Fruit fly (Drosophila melanogaster): ENCODE measurements around the gene Ref1.

Gene Ref1

DNA sequence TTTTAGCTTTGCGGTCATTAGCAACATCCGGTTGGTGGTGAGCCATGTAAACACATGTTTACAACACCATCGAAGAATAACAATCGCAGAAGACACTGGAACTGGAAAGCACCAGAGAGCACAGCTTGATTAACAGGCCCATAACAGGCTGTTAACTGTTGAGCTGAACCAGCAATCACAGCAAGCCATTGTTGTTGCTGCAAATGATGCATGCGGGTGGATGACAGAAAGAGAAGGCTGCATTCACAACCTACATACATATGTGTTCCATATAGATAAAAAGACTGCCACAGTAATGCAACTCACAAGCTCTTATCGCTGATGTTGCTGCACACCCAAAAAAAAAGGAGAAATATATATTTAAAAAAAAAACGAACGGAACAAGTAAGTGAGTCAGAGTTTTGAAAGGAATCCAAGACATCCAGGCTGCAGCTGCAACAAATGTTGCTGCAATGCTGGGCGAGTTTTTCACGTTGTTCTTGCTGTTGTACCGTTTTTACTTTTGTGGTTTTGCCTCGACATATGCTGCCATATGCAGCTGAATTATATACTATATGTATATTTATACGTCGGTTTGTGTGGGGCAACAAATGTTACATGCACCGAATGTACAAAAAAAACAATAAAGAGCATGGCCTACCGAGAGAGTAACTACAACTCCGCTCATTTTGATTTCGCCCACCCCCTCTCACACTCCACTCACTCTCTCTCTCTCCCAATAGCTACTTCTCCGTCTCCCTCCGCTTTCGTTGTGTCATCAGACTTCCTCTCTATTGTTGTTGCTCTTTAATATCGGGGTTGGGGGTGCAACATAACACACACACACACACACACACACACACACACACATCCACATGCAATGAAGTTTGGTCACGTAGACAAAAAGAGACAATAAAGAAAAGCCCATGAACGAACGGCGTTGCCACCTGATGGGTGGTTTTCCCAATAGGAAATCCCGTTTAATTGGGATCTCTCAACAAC is 23.0 kb upstream of the Ref1 start (continued):
- TF ChIP-seq MESR4 (GFP tag; optimal IDR thresholded peaks at IDR 0.05) (no peak), E2f1 (GFP tag; IDR thresholded peaks at IDR 0.05) (no peak), CG2889 (GFP tag; IDR thresholded peaks at IDR 0.05) (no peak), Ada2b (GFP tag; IDR thresholded peaks at IDR 0.05) (no peak), crol (GFP tag; IDR thresholded peaks at IDR 0.05) (peak; percentile 91), CoRest (tag; optimal IDR thresholded peaks at IDR 0.05) (no peak), GATAe (GFP tag; conservative IDR thresholded peaks at IDR 0.05) (no peak), disco-r (GFP tag; optimal IDR thresholded peaks at IDR 0.05) (no peak), Bteb2 (GFP tag; optimal IDR thresholded peaks at IDR 0.05) (no peak), CG18476 (GFP tag; optimal IDR thresholded peaks at IDR 0.05) (no peak), CG34376 (GFP tag; optimal IDR thresholded peaks at IDR 0.05) (no peak), dan (GFP tag; IDR thresholded peaks at IDR 0.05) (no peak), CG10979 (tag; optimal IDR thresholded peaks at IDR 0.05) (no peak), p53 (GFP tag; optimal IDR thresholded peaks at IDR 0.05) (no peak), H15 (GFP tag; IDR thresholded peaks at IDR 0.05) (no peak), Mad (GFP tag; optimal IDR thresholded peaks at IDR 0.05) (no peak), CG7839 (tag; optimal IDR thresholded peaks at IDR 0.05) (no peak), pita (GFP tag; optimal IDR thresholded peaks at IDR 0.05) (no peak), Stat92E (GFP tag; optimal IDR thresholded peaks at IDR 0.05) (no peak), CG2116 (GFP tag; optimal IDR thresholded peaks at IDR 0.05) (peak; percentile 11), NfI (GFP tag; optimal IDR thresholded peaks at IDR 0.05) (no peak), CG18262 (tag; optimal IDR thresholded peaks at IDR 0.05) (no peak), CG12769 (tag; optimal IDR thresholded peaks at IDR 0.05) (no peak), ab (GFP tag; optimal IDR thresholded peaks at IDR 0.05) (no peak), CG10565 (GFP tag; optimal IDR thresholded peaks at IDR 0.05) (no peak), CG12391 (tag; optimal IDR thresholded peaks at IDR 0.05) (no peak), ind (GFP tag; optimal IDR thresholded peaks at IDR 0.05) (no peak), ac (GFP tag; optimal IDR thresholded peaks at IDR 0.05) (no peak), zfh1 (GFP tag; IDR thresholded peaks at IDR 0.05) (peak; percentile 36; the same call in 1 of the 3 replicates), CG33557 (GFP tag; optimal IDR thresholded peaks at IDR 0.05) (no peak), CG11504 (tag; optimal IDR thresholded peaks at IDR 0.05) (peak; percentile 81), CG5953 (GFP tag; IDR thresholded peaks at IDR 0.05) (no peak), maf-S (GFP tag; optimal IDR thresholded peaks at IDR 0.05) (no peak), yki (optimal IDR thresholded peaks at IDR 0.05) (peak; percentile 91), Med (GFP tag) (peak; percentile 78), HLH54F (GFP tag; optimal IDR thresholded peaks at IDR 0.05) (no peak), bab2 (GFP tag; optimal IDR thresholded peaks at IDR 0.05) (no peak), CG3838 (GFP tag; optimal IDR thresholded peaks at IDR 0.05) (peak; percentile 1), Elba2 (GFP tag; optimal IDR thresholded peaks at IDR 0.05) (peak; percentile 98), da (GFP tag; optimal IDR thresholded peaks at IDR 0.05) (no peak), lilli (GFP tag; optimal IDR thresholded peaks at IDR 0.05) (no peak), D19B (GFP tag; optimal IDR thresholded peaks at IDR 0.05) (no peak), CG8924 (tag; optimal IDR thresholded peaks at IDR 0.05) (peak; percentile 33), BEAF-32 (GFP tag; optimal IDR thresholded peaks at IDR 0.05) (no peak), Hr78 (GFP tag; optimal IDR thresholded peaks at IDR 0.05) (peak in 1 of 2 experiments; percentile 14), CG2129 (GFP tag; IDR thresholded peaks at IDR 0.05; ENCODE audit: partially characterized antibody) (no peak), CG30403 (GFP tag; optimal IDR thresholded peaks at IDR 0.05) (no peak), CG3407 (GFP tag; optimal IDR thresholded peaks at IDR 0.05) (no peak), gcm2 (GFP tag; optimal IDR thresholded peaks at IDR 0.05) (no peak)

All from whole organism, embryonic.